Worm (Caenorhabditis elegans) whole organism, L1 larva: Measurements from ENCODE around the gene cyp-25A3.

ENCODE experiments used
- C04F5.9 ChIP-seq: sonication (generic microtip); optimal IDR thresholded peaks from 2 replicates; lab custom pipeline; 2016; ENCODE audit warnings: missing genetic modification characterization, missing compliant biosample characterization
- C16A3.4 ChIP-seq: fragments of 150-350 bp; optimal IDR thresholded peaks from 2 replicates; lab custom pipeline; 2014; ENCODE audit warnings: missing biosample characterization, missing genetic modification characterization
- C34B4.2 ChIP-seq: sonication (generic microtip); optimal IDR thresholded peaks from 2 replicates; lab custom pipeline; 2017; ENCODE audit warnings: mild to moderate bottlenecking, missing genetic modification characterization, missing compliant biosample characterization
- F16B12.6 ChIP-seq: fragments of 150-350 bp; optimal IDR thresholded peaks from 2 replicates; lab custom pipeline; 2014; ENCODE audit warnings: missing biosample characterization, missing genetic modification characterization
- Y116A8C.19 ChIP-seq: sonication (generic microtip); optimal IDR thresholded peaks from 2 replicates; lab custom pipeline; 2016; ENCODE audit warnings: missing compliant biosample characterization, missing genetic modification characterization, borderline replicate concordance
- aha-1 ChIP-seq: fragments of 150-350 bp; optimal IDR thresholded peaks from 2 replicates; lab custom pipeline; 2014; ENCODE audit warnings: missing biosample characterization, missing genetic modification characterization
- alr-1 ChIP-seq: fragments of 200-800 bp; sonication (Bioruptor generic); optimal IDR thresholded peaks from 2 replicates; lab custom pipeline; 2018; ENCODE audit warnings: borderline replicate concordance, mild to moderate bottlenecking, missing genetic modification characterization, missing compliant biosample characterization
- aly-2 ChIP-seq: fragments of 150-350 bp; optimal IDR thresholded peaks from 2 replicates; lab custom pipeline; 2014; ENCODE audit warnings: missing biosample characterization, missing genetic modification characterization
- ama-1 ChIP-seq: fragments of 150-350 bp; optimal IDR thresholded peaks from 2 replicates; lab custom pipeline; 2014
- blmp-1 ChIP-seq: fragments of 150-350 bp; optimal IDR thresholded peaks from 2 replicates; lab custom pipeline; 2014; ENCODE audit warnings: missing biosample characterization, missing genetic modification characterization
- ceh-88 ChIP-seq: fragments of 200-800 bp; sonication (Bioruptor generic); IDR thresholded peaks from 2 replicates; pipeline ENCODE4 v1.3.6; 2022; ENCODE audit warnings: missing genetic modification characterization, missing compliant biosample characterization
- ces-1 ChIP-seq: fragments of 150-350 bp; optimal IDR thresholded peaks from 2 replicates; lab custom pipeline; 2014; ENCODE audit warnings: missing biosample characterization, missing genetic modification reagents, missing genetic modification characterization
- dpl-1 ChIP-seq, 3 experiments: fragments of 150-350 bp in 2 of 3; sonication (generic microtip) in 1 of 3; optimal IDR thresholded peaks; 2 replicates each; lab custom pipeline; 2014 to 2017; ENCODE audit warnings: missing biosample characterization in 3 of 3, missing genetic modification characterization in 3 of 3, missing genetic modification reagents in 3 of 3
- efl-1 ChIP-seq, 4 experiments: fragments of 150-350 bp; optimal IDR thresholded peaks in 3 of 4; peaks in 1 of 4; 1 replicate in 1 of 4; 2 replicates in 3 of 4; lab custom pipeline; 2014; ENCODE audit warnings: missing biosample characterization in 2 of 4, missing genetic modification characterization in 2 of 4, missing genetic modification reagents in 2 of 4
- efl-3 ChIP-seq: fragments of 200-800 bp; sonication (Bioruptor generic); optimal IDR thresholded peaks from 2 replicates; lab custom pipeline; 2018; ENCODE audit warnings: mild to moderate bottlenecking, missing genetic modification characterization, missing compliant biosample characterization
- egl-27 ChIP-seq, 2 experiments: fragments of 150-350 bp in 1 of 2; sonication (generic microtip); optimal IDR thresholded peaks; 3 replicates each; lab custom pipeline; 2017 to 2018; ENCODE audit warnings: missing biosample characterization in 2 of 2, missing genetic modification characterization in 2 of 2, missing genetic modification reagents in 2 of 2
- fkh-4 ChIP-seq: sonication (generic microtip); optimal IDR thresholded peaks from 2 replicates; lab custom pipeline; 2016; ENCODE audit warnings: missing compliant biosample characterization, missing genetic modification characterization, borderline replicate concordance
- fkh-8 ChIP-seq: sonication (generic microtip); optimal IDR thresholded peaks from 2 replicates; lab custom pipeline; 2016; ENCODE audit warnings: mild to moderate bottlenecking, missing genetic modification characterization, missing compliant biosample characterization
- grh-1 ChIP-seq: fragments of 200-800 bp; sonication (Bioruptor generic); IDR thresholded peaks from 2 replicates; pipeline ENCODE4 v1.3.6; 2022; ENCODE audit warnings: missing genetic modification reagents, missing genetic modification characterization, missing compliant biosample characterization
- irx-1 ChIP-seq: sonication (generic microtip); optimal IDR thresholded peaks from 2 replicates; lab custom pipeline; 2016; ENCODE audit warnings: missing genetic modification characterization, missing compliant biosample characterization
- lin-15B ChIP-seq: fragments of 150-350 bp; sonication (generic microtip); optimal IDR thresholded peaks from 3 replicates; lab custom pipeline; 2014; ENCODE audit warnings: missing biosample characterization, missing genetic modification characterization
- lin-35 ChIP-seq, 2 experiments: fragments of 150-350 bp; optimal IDR thresholded peaks; 2 replicates each; lab custom pipeline; 2014; ENCODE audit warnings: missing biosample characterization in 2 of 2, missing genetic modification characterization in 2 of 2, missing genetic modification reagents in 2 of 2
- lin-39 ChIP-seq: fragments of 150-350 bp; optimal IDR thresholded peaks from 2 replicates; lab custom pipeline; 2014; ENCODE audit warnings: missing biosample characterization, missing genetic modification reagents, missing genetic modification characterization
- lir-3 ChIP-seq: sonication (generic microtip); optimal IDR thresholded peaks from 2 replicates; lab custom pipeline; 2016; ENCODE audit warnings: mild to moderate bottlenecking, missing genetic modification characterization, moderate library complexity, missing compliant biosample characterization; ENCODE audit not compliant: poor library complexity
- lsy-2 ChIP-seq, 2 experiments: fragments of 150-350 bp; optimal IDR thresholded peaks; 2 replicates each; lab custom pipeline; 2014; ENCODE audit warnings: missing biosample characterization in 2 of 2, missing genetic modification characterization in 2 of 2
- nhr-11 ChIP-seq: fragments of 150-350 bp; optimal IDR thresholded peaks from 2 replicates; lab custom pipeline; 2014; ENCODE audit warnings: missing biosample characterization, missing genetic modification characterization
- nhr-12 ChIP-seq: sonication (generic microtip); optimal IDR thresholded peaks from 2 replicates; lab custom pipeline; 2017; ENCODE audit warnings: missing biosample characterization, missing genetic modification characterization
- nhr-19 ChIP-seq: fragments of 200-800 bp; sonication (Bioruptor generic); conservative IDR thresholded peaks from 2 replicates; pipeline ENCODE4 v1.3.6; 2022; ENCODE audit warnings: missing genetic modification characterization, missing compliant biosample characterization
- nhr-71 ChIP-seq: sonication (generic microtip); optimal IDR thresholded peaks from 2 replicates; lab custom pipeline; 2016; ENCODE audit warnings: mild to moderate bottlenecking, missing genetic modification characterization, moderate library complexity, missing compliant biosample characterization
- nhr-76 ChIP-seq: sonication (generic microtip); optimal IDR thresholded peaks from 2 replicates; lab custom pipeline; 2017; ENCODE audit warnings: missing biosample characterization, missing genetic modification characterization
- nhr-85 ChIP-seq: sonication (generic microtip); peaks from one replicate; lab custom pipeline; 2016; ENCODE audit warnings: missing genetic modification characterization, inconsistent platforms, missing compliant biosample characterization
- nhr-90 ChIP-seq: sonication (generic microtip); optimal IDR thresholded peaks from 2 replicates; lab custom pipeline; 2016; ENCODE audit warnings: mild to moderate bottlenecking, missing genetic modification characterization, missing compliant biosample characterization; ENCODE audit not compliant: poor library complexity
- pqm-1 ChIP-seq: sonication (generic microtip); optimal IDR thresholded peaks from 3 replicates; lab custom pipeline; 2017; ENCODE audit warnings: missing biosample characterization, missing genetic modification characterization
- rnt-1 ChIP-seq: sonication (generic microtip); optimal IDR thresholded peaks from 2 replicates; lab custom pipeline; 2016; ENCODE audit warnings: mild to moderate bottlenecking, missing genetic modification characterization, moderate library complexity, missing compliant biosample characterization
- skn-1 ChIP-seq: fragments of 150-350 bp; optimal IDR thresholded peaks from 2 replicates; lab custom pipeline; 2014; ENCODE audit warnings: missing biosample characterization, missing genetic modification characterization
- snu-23 ChIP-seq: sonication (generic microtip); optimal IDR thresholded peaks from 2 replicates; lab custom pipeline; 2016; ENCODE audit warnings: missing genetic modification characterization, missing compliant biosample characterization
- sptf-1 ChIP-seq: fragments of 150-350 bp; optimal IDR thresholded peaks from 2 replicates; lab custom pipeline; 2014; ENCODE audit warnings: missing biosample characterization, missing genetic modification characterization
- sup-37 ChIP-seq: fragments of 200-800 bp; sonication (Bioruptor generic); optimal IDR thresholded peaks from 2 replicates; lab custom pipeline; 2018; ENCODE audit warnings: mild to moderate bottlenecking, missing genetic modification characterization, missing compliant biosample characterization
- tbx-2 ChIP-seq: sonication (generic microtip); optimal IDR thresholded peaks from 2 replicates; lab custom pipeline; 2016; ENCODE audit warnings: missing genetic modification characterization, missing compliant biosample characterization
- tlp-1 ChIP-seq: fragments of 150-350 bp; optimal IDR thresholded peaks from 2 replicates; lab custom pipeline; 2014; ENCODE audit warnings: missing biosample characterization, missing genetic modification characterization
- unc-130 ChIP-seq: fragments of 150-350 bp; optimal IDR thresholded peaks from 2 replicates; lab custom pipeline; 2017; ENCODE audit warnings: missing biosample characterization, missing genetic modification characterization, inconsistent platforms
- unc-30 ChIP-seq: sonication (generic microtip); optimal IDR thresholded peaks from 2 replicates; lab custom pipeline; 2017; ENCODE audit warnings: missing biosample characterization, missing genetic modification characterization
- unc-62 ChIP-seq: fragments of 150-350 bp; optimal IDR thresholded peaks from 2 replicates; lab custom pipeline; 2014; ENCODE audit warnings: missing biosample characterization, missing genetic modification reagents, missing genetic modification characterization
- vab-15 ChIP-seq: sonication (generic microtip); optimal IDR thresholded peaks from 2 replicates; lab custom pipeline; 2017; ENCODE audit warnings: missing genotype, mild to moderate bottlenecking, missing genetic modification characterization, missing compliant biosample characterization
- zip-4 ChIP-seq: fragments of 200-800 bp; sonication (Bioruptor generic); optimal IDR thresholded peaks from 2 replicates; lab custom pipeline; 2018; ENCODE audit warnings: mild to moderate bottlenecking, missing genetic modification characterization, moderate library complexity, missing compliant biosample characterization
- ztf-11 ChIP-seq, 2 experiments: sonication (generic microtip); optimal IDR thresholded peaks; 2 replicates each; lab custom pipeline; 2016 to 2017; ENCODE audit warnings: missing genetic modification characterization in 2 of 2, missing biosample characterization in 1 of 2, missing compliant biosample characterization in 1 of 2
- ztf-4 ChIP-seq: fragments of 150-350 bp; optimal IDR thresholded peaks from 2 replicates; lab custom pipeline; 2014; ENCODE audit warnings: missing biosample characterization, missing genetic modification characterization

cyp-25A3 gene

DNA sequence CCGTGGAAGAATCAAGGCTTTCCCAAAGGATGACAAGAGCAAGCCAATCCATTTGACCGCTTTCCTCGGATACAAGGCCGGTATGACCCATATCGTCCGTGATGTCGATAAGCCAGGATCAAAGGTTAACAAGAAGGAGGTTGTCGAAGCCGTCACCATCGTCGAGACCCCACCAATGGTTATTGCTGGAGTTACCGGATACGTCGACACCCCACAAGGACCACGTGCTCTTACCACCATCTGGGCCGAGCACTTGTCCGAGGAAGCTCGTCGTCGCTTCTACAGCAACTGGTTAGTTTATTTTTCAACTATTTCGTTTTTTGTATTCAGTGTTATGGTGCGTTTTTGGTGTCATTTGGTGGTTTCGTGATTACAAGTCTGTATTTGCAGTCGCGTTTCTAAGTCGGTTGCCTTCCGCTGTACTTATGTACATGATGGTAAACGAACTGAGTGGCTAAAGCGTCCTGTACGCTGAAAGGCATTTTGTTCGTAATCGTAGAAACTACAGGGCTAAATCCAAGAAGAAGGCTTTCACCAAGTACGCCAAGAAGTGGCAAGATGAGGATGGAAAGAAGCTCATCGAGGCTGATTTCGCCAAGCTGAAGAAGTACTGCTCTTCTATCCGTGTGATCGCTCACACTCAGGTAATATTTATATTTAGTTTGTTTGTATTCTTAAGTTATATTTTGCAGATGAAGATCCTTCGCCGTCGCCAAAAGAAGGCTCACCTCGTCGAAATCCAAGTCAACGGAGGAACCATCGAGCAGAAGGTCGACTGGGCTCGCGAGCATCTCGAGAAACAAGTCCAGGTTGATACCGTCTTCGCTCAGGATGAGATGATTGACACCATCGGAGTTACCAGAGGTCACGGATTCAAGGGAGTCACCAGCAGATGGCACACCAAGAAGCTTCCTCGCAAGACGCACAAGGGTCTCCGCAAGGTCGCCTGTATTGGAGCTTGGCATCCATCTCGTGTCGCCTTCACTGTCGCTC lies 28.7 kb upstream of the cyp-25A3 start:
- TF ChIP-seq vab-15 (tag; lab: Kevin White, UChicago) (peak; percentile 14), efl-1 (optimal IDR thresholded peaks at IDR 0.05; lab: Kevin White, UChicago) (no peak), efl-1 (GFP tag; optimal IDR thresholded peaks at IDR 0.05 in 1 of 2; lab: Kevin White, UChicago) (peak in 1 of 2 experiments; percentile 77), nhr-19 (GFP tag; lab: Robert Waterston, UW) (no peak), alr-1 (tag; lab: Kevin White, UChicago) (peak; percentile 80)
- TF ChIP-seq, all 84 proteins: peak for 3

DNA sequence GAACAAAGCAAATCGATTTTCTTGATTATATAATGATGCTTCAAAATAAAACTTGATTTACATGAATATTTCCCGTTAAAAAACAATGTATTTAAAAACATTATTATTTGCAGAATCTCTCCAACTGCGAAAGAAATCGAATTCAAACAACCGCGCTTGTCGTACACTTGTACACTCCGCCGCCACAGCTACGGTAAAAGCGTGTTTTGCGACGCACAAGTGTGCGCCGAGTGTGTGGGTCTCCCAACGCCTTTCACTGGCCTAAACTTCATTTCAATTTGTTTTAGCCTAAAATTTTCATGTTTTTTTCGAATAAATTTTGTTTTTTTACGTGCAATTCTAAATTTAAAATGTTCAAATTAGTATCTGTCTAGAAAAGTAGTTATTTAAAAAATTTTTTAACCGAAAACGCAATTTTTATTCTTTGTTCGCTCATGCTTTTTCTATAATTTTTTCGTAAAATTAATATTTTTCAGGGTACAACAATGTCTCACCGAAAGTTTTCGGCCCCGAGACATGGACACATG lies 27.9 kb upstream of the cyp-25A3 start, which contains the start of gene rpl-3:
TSS of gene rpl-3 (plus strand) at position 477 of the 527 bp plus-strand sequence.
- TF ChIP-seq blmp-1 (tag; lab: Kevin White, UChicago) (peak; percentile 98), nhr-19 (GFP tag; lab: Robert Waterston, UW) (peak; percentile 100), nhr-12 (peak; percentile 89), lin-35 (GFP tag; optimal IDR thresholded peaks at IDR 0.05; lab: Kevin White, UChicago) (peak; percentile 100), ama-1 (lab: Kevin White, UChicago) (peak; percentile 96), fkh-8 (tag; lab: Kevin White, UChicago) (peak; percentile 100), unc-30 (tag; lab: Kevin White, UChicago) (peak; percentile 94), ztf-11 (tag; optimal IDR thresholded peaks at IDR 0.05; lab: Kevin White, UChicago) (peak; percentile 99 to 100), nhr-76 (tag; lab: Kevin White, UChicago) (peak; percentile 98), nhr-11 (tag; lab: Kevin White, UChicago) (peak; percentile 100), F16B12.6 (peak; percentile 88), nhr-85 (tag; lab: Kevin White, UChicago) (peak; percentile 100), C34B4.2 (tag; lab: Kevin White, UChicago) (peak; percentile 99), Y116A8C.19 (tag; lab: Kevin White, UChicago) (peak; percentile 86), nhr-71 (tag; lab: Kevin White, UChicago) (peak; percentile 100), unc-130 (tag; lab: Kevin White, UChicago) (peak; percentile 100), lir-3 (tag; lab: Kevin White, UChicago) (peak; percentile 99), efl-3 (GFP tag; lab: Kevin White, UChicago) (peak; percentile 100), aly-2 (tag; lab: Kevin White, UChicago) (peak; percentile 99), egl-27 (tag; optimal IDR thresholded peaks at IDR 0.05; lab: Kevin White, UChicago) (peak; percentile 95 to 96), snu-23 (GFP tag; lab: Kevin White, UChicago) (peak; percentile 100), unc-62 (GFP tag; lab: Kevin White, UChicago) (peak; percentile 98), sptf-1 (tag; lab: Kevin White, UChicago) (no peak), nhr-90 (tag; lab: Kevin White, UChicago) (peak; percentile 100), pqm-1 (peak; percentile 92), C04F5.9 (tag; lab: Kevin White, UChicago) (peak; percentile 99), ztf-4 (tag; lab: Kevin White, UChicago) (peak; percentile 100), skn-1 (peak; percentile 99), rnt-1 (peak; percentile 100), lin-15B (tag; lab: Kevin White, UChicago) (peak; percentile 100), dpl-1 (GFP tag; optimal IDR thresholded peaks at IDR 0.05; lab: Kevin White, UChicago) (peak; percentile 100), lsy-2 (tag; optimal IDR thresholded peaks at IDR 0.05; lab: Kevin White, UChicago) (peak; percentile 100), ces-1 (GFP tag; lab: Kevin White, UChicago) (peak; percentile 99), aha-1 (tag; lab: Kevin White, UChicago) (peak; percentile 99), zip-4 (GFP tag; lab: Kevin White, UChicago) (peak; percentile 99), C16A3.4 (tag; lab: Kevin White, UChicago) (peak; percentile 100), fkh-4 (tag; lab: Kevin White, UChicago) (peak; percentile 97), lin-39 (tag; lab: Kevin White, UChicago) (peak; percentile 99), vab-15 (tag; lab: Kevin White, UChicago) (peak; percentile 99), tlp-1 (tag; lab: Kevin White, UChicago) (no peak), irx-1 (tag; lab: Kevin White, UChicago) (peak; percentile 100), grh-1 (GFP tag; lab: Robert Waterston, UW) (peak; percentile 100), ceh-88 (GFP tag; lab: Robert Waterston, UW) (peak; percentile 100), sup-37 (GFP tag; lab: Kevin White, UChicago) (peak; percentile 100), tbx-2 (tag; lab: Kevin White, UChicago) (peak; percentile 100)
